Worm (Caenorhabditis elegans): ENCODE data around the gene sra-7.

The sra-7 gene

DNA sequence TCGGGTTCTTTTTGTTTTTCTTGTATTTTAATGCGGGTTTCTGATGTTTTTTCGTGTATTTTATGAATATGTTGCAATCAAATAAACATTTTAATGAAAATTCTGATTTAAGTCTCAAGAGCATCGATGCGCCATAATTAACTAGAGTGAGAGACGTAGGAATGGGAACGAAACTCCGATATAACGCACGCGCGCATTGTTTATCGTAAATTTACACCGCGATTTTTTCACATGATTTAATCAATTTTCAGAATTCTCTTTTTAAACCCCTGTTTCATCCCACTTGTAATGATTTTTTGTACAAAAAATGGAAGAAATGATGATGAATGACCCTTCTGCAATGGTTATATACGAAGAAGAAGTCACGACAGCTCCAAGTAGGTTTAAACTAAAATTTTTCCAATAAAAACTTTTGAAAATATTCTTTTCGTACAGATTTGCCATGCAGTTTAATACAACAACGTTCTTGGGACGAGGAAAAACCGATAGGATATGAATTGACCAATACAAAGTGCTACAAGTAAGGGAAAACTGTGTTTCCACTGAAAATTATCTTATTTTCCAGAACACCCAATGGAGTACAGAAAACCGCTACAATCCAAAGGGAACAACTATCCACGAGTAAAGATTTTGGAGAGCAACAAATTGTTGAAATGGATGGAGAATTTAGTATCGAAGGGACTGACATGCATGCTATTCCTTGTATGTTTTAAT lies 13.1 kb downstream of the sra-7 start, which contains the start of gene zfp-2:
zfp-2 (plus strand) TSS at position 214 of the 714 bp plus-strand sequence.
- TF ChIP-seq lin-11 (tag; optimal IDR thresholded peaks at IDR 0.05) (no peak), unc-42 (tag; optimal IDR thresholded peaks at IDR 0.05) (peak; percentile 47)

DNA sequence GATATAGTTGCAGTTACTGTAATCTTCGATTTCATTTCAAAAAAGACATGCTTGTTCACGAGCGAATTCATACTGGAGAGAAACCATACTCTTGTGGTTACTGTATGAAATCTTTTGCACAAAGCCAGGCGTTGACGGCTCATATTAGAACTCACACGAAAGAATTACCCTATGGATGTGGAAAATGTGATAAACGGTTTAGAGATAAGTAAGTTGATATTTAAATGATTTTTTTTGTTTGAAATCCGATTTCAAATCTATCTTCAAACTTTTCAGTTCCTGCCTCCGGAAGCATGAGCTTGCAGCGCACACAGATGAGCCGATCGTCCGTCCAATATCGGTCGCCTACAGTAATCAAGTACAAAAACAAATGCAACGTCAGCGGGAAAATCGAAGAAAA lies 14.4 kb downstream of the sra-7 start:
- TF ChIP-seq pax-1 (tag; optimal IDR thresholded peaks at IDR 0.05) (no peak), hlh-6 (tag; optimal IDR thresholded peaks at IDR 0.05) (no peak), lin-11 (tag; optimal IDR thresholded peaks at IDR 0.05) (no peak), pag-3 (tag; optimal IDR thresholded peaks at IDR 0.05; ENCODE audit: borderline replicate concordance) (no peak), ceh-24 (tag; optimal IDR thresholded peaks at IDR 0.05) (no peak), fax-1 (tag; optimal IDR thresholded peaks at IDR 0.05) (no peak), zip-5 (tag; optimal IDR thresholded peaks at IDR 0.05) (no peak), nhr-11 (tag; optimal IDR thresholded peaks at IDR 0.05) (no peak), ztf-16 (tag; optimal IDR thresholded peaks at IDR 0.05) (no peak), tbx-2 (tag; optimal IDR thresholded peaks at IDR 0.05) (no peak), pat-9 (tag; optimal IDR thresholded peaks at IDR 0.05) (no peak), eyg-1 (tag; optimal IDR thresholded peaks at IDR 0.05) (no peak), ceh-48 (tag; optimal IDR thresholded peaks at IDR 0.05) (no peak), dve-1 (tag; optimal IDR thresholded peaks at IDR 0.05) (no peak), ceh-14 (tag; optimal IDR thresholded peaks at IDR 0.05) (no peak), ceh-34 (tag; optimal IDR thresholded peaks at IDR 0.05) (no peak)

DNA sequence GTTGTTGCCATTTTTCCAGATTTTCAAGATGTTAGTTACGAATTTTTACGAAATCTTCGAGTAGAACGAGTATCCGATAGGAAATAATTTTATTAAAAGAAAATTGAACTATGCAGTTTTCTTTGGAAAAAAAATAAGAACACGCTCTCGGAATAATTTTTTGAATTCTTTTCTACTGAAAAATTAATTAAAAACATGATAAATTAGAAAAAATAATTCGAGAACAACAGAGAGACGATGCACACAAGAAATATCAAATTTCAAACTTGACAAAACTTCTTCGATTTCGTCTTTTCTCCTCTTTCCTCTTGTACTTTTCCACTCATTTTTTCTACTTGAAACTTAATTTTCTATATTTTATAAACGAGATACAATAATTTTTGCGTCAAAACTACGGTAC lies 15.4 kb downstream of the sra-7 start, which contains the start of gene F35H8.4:
F35H8.4 (minus strand) TSS at position 101 of the 400 bp plus-strand sequence.
- no peak for TF ChIP-seq zip-5 (tag; optimal IDR thresholded peaks at IDR 0.05)
- no peak for TF ChIP-seq pros-1 (tag; optimal IDR thresholded peaks at IDR 0.05)
- no peak for TF ChIP-seq hlh-13 (GFP tag; optimal IDR thresholded peaks at IDR 0.05)
- no peak for TF ChIP-seq C38D4.7 (GFP tag; optimal IDR thresholded peaks at IDR 0.05)
- no peak for TF ChIP-seq ceh-30 (tag; optimal IDR thresholded peaks at IDR 0.05)
- no peak for TF ChIP-seq eyg-1 (tag; optimal IDR thresholded peaks at IDR 0.05)
- TF ChIP-seq fkh-10 (GFP tag; optimal IDR thresholded peaks at IDR 0.05) = no peak
- TF ChIP-seq unc-55 (GFP tag; optimal IDR thresholded peaks at IDR 0.05) = no peak
- TF ChIP-seq elt-2 (tag; optimal IDR thresholded peaks at IDR 0.05) = no peak

- TF ChIP-seq ceh-9 (tag; optimal IDR thresholded peaks at IDR 0.05) (no peak), ceh-30 (tag; optimal IDR thresholded peaks at IDR 0.05) (no peak), nhr-11 (tag; optimal IDR thresholded peaks at IDR 0.05) (no peak), elt-4 (tag; optimal IDR thresholded peaks at IDR 0.05) (no peak)
These were observed 16.4 kb downstream of the sra-7 start for ce11 chrII:9560895-9561294.

ce11 chrII:9566045-9566444 lies 21.6 kb downstream of the sra-7 start:
- TF ChIP-seq ceh-48 (tag; optimal IDR thresholded peaks at IDR 0.05) (peak; percentile 73), zip-5 (tag; optimal IDR thresholded peaks at IDR 0.05) (peak; percentile 65), hlh-30 (tag; optimal IDR thresholded peaks at IDR 0.05; ENCODE audit: insufficient read depth) (peak; percentile 39), tbx-7 (tag; optimal IDR thresholded peaks at IDR 0.05) (peak; percentile 45), pqm-1 (tag; optimal IDR thresholded peaks at IDR 0.05) (no peak), elt-4 (tag; optimal IDR thresholded peaks at IDR 0.05) (no peak), dve-1 (tag; optimal IDR thresholded peaks at IDR 0.05) (peak; percentile 83), gmeb-2 (tag; optimal IDR thresholded peaks at IDR 0.05) (peak; percentile 81), unc-86 (tag; optimal IDR thresholded peaks at IDR 0.05) (peak; percentile 88), hlh-8 (tag; optimal IDR thresholded peaks at IDR 0.05) (peak; percentile 49), mec-3 (tag; optimal IDR thresholded peaks at IDR 0.05; ENCODE audit: borderline replicate concordance) (peak; percentile 10), ceh-18 (tag; optimal IDR thresholded peaks at IDR 0.05) (peak; percentile 70), rnt-1 (tag; optimal IDR thresholded peaks at IDR 0.05) (peak; percentile 63), nfya-1 (tag; optimal IDR thresholded peaks at IDR 0.05) (peak; percentile 53), syd-9 (tag; optimal IDR thresholded peaks at IDR 0.05) (peak; percentile 86), ama-1 (optimal IDR thresholded peaks at IDR 0.05) (no peak), ceh-9 (tag; optimal IDR thresholded peaks at IDR 0.05) (peak; percentile 74), madf-2 (tag; optimal IDR thresholded peaks at IDR 0.05) (peak; percentile 76), lim-6 (tag; optimal IDR thresholded peaks at IDR 0.05) (peak; percentile 16), unc-42 (tag; optimal IDR thresholded peaks at IDR 0.05) (peak; percentile 38), tbx-2 (tag; optimal IDR thresholded peaks at IDR 0.05) (peak; percentile 67), odd-2 (tag; optimal IDR thresholded peaks at IDR 0.05) (no peak), sdc-2 (tag; optimal IDR thresholded peaks at IDR 0.05) (peak; percentile 80), pag-3 (tag; optimal IDR thresholded peaks at IDR 0.05; ENCODE audit: borderline replicate concordance) (peak; percentile 68), ets-4 (tag; optimal IDR thresholded peaks at IDR 0.05) (no peak), eyg-1 (tag; optimal IDR thresholded peaks at IDR 0.05) (peak; percentile 82)
